Worm (Caenorhabditis elegans) whole organism, midembryonic: ENCODE data around the gene T22E5.1.

ENCODE experiments used
- T22C8.4 ChIP-seq: fragments of 200-800 bp; sonication (Bioruptor generic); IDR thresholded peaks from 2 replicates; pipeline ENCODE4 v1.3.6; 2022; ENCODE audit warnings: missing genetic modification characterization, missing compliant biosample characterization
- flt-1 ChIP-seq: fragments of 200-800 bp; sonication (Bioruptor generic); IDR thresholded peaks from 2 replicates; pipeline ENCODE4 v1.3.6; 2022; ENCODE audit warnings: missing genetic modification characterization, missing compliant biosample characterization
- med-1 ChIP-seq: sonication (generic microtip); optimal IDR thresholded peaks from 2 replicates; lab custom pipeline; 2017; ENCODE audit warnings: missing genetic modification characterization, mild to moderate bottlenecking, missing compliant biosample characterization, antibody characterized with exemption, missing genetic modification reagents; ENCODE audit not compliant: insufficient read depth
- ref-1 ChIP-seq: fragments of 200-800 bp; sonication (Bioruptor generic); conservative IDR thresholded peaks from 2 replicates; pipeline ENCODE4 v1.3.6; 2022; ENCODE audit warnings: missing genetic modification reagents, missing genetic modification characterization, missing compliant biosample characterization
- ztf-23 ChIP-seq: fragments of 200-800 bp; sonication (Bioruptor generic); IDR thresholded peaks from 2 replicates; pipeline ENCODE4 v1.3.6; 2022; ENCODE audit warnings: missing genetic modification reagents, missing genetic modification characterization, missing compliant biosample characterization

ce11 chrX:6382930-6383329, 29.7 kb upstream of the T22E5.1 start:
- TF ChIP-seq T22C8.4 (no peak), flt-1 (GFP tag; lab: Robert Waterston, UW) (no peak), med-1 (no peak), ztf-23 (no peak), ref-1 (GFP tag; lab: Robert Waterston, UW) (no peak)
